Worm (Caenorhabditis elegans) whole organism, L4 larva: ENCODE results near the gene cyp-31A5.

Experiments
- F44E2.7 ChIP-seq: fragments of 200-800 bp; sonication (Bioruptor generic); IDR thresholded peaks from 2 replicates; pipeline ENCODE4 v2.1.2; 2022; ENCODE audit warnings: missing genetic modification characterization, missing compliant biosample characterization
- F49E8.2 ChIP-seq: sonication (generic microtip); optimal IDR thresholded peaks from 2 replicates; lab custom pipeline; 2016; ENCODE audit warnings: missing compliant biosample characterization, mild to moderate bottlenecking, missing genetic modification characterization, borderline replicate concordance
- R02D3.7 ChIP-seq: fragments of 150-350 bp; sonication (generic microtip); optimal IDR thresholded peaks from 3 replicates; lab custom pipeline; 2014; ENCODE audit warnings: missing biosample characterization, missing genetic modification characterization
- T20F7.1 ChIP-seq: fragments of 200-800 bp; sonication (Bioruptor generic); optimal IDR thresholded peaks from 2 replicates; lab custom pipeline; 2018; ENCODE audit warnings: mild to moderate bottlenecking, missing genetic modification characterization, missing compliant biosample characterization
- T26A8.4 ChIP-seq: fragments of 200-800 bp; sonication (Bioruptor generic); IDR thresholded peaks from 2 replicates; pipeline ENCODE4 v1.3.6; 2022; ENCODE audit warnings: missing genetic modification characterization, missing compliant biosample characterization
- Y48G9A.11 ChIP-seq: fragments of 200-800 bp; sonication (Bioruptor generic); IDR thresholded peaks from 2 replicates; pipeline ENCODE4 v1.3.6; 2022; ENCODE audit warnings: missing genetic modification reagents, missing genetic modification characterization, missing compliant biosample characterization
- Y75B8A.6 ChIP-seq: fragments of 200-800 bp; sonication (Bioruptor generic); IDR thresholded peaks from 2 replicates; pipeline ENCODE4 v1.3.6; 2022; ENCODE audit warnings: missing genetic modification reagents, missing genetic modification characterization, missing compliant biosample characterization
- ZK337.2 ChIP-seq: fragments of 200-800 bp; sonication (Bioruptor generic); IDR thresholded peaks from 2 replicates; pipeline ENCODE4 v1.3.6; 2022; ENCODE audit warnings: missing genetic modification reagents, missing genetic modification characterization, missing compliant biosample characterization
- arid-1 ChIP-seq: fragments of 200-800 bp; sonication (Bioruptor generic); conservative IDR thresholded peaks from 2 replicates; pipeline ENCODE4 v1.3.6; 2022; ENCODE audit warnings: missing genetic modification reagents, missing genetic modification characterization, missing compliant biosample characterization
- ceh-44 ChIP-seq: fragments of 200-800 bp; sonication (Bioruptor generic); IDR thresholded peaks from 2 replicates; pipeline ENCODE4 v1.3.6; 2022; ENCODE audit warnings: missing genetic modification reagents, missing genetic modification characterization, missing compliant biosample characterization
- lin-29 ChIP-seq: fragments of 200-800 bp; sonication (Bioruptor generic); IDR thresholded peaks from 2 replicates; pipeline ENCODE4 v1.3.6; 2022; ENCODE audit warnings: missing genetic modification reagents, missing genetic modification characterization, missing compliant biosample characterization
- madf-9 ChIP-seq: fragments of 200-800 bp; sonication (Bioruptor generic); conservative IDR thresholded peaks from 2 replicates; pipeline ENCODE4 v1.3.6; 2022; ENCODE audit warnings: missing genetic modification reagents, missing genetic modification characterization, missing compliant biosample characterization
- nhr-10 ChIP-seq: fragments of 150-350 bp; optimal IDR thresholded peaks from 2 replicates; lab custom pipeline; 2014; ENCODE audit warnings: missing biosample characterization, missing genetic modification characterization
- nhr-11 ChIP-seq: fragments of 150-350 bp; optimal IDR thresholded peaks from 2 replicates; lab custom pipeline; 2014; ENCODE audit warnings: missing biosample characterization, missing genetic modification characterization
- nhr-25 ChIP-seq: sonication (generic microtip); optimal IDR thresholded peaks from 2 replicates; lab custom pipeline; 2017; ENCODE audit warnings: missing genetic modification characterization, mild to moderate bottlenecking, missing compliant biosample characterization, antibody characterized with exemption, moderate library complexity, borderline replicate concordance; ENCODE audit not compliant: insufficient read depth
- nhr-41 ChIP-seq: fragments of 200-800 bp; sonication (Bioruptor generic); IDR thresholded peaks from 2 replicates; pipeline ENCODE4 v1.3.6; 2022; ENCODE audit warnings: missing genetic modification reagents, missing genetic modification characterization, missing compliant biosample characterization
- nhr-76 ChIP-seq: fragments of 150-350 bp; optimal IDR thresholded peaks from 2 replicates; lab custom pipeline; 2014; ENCODE audit warnings: missing biosample characterization, missing genetic modification characterization
- saeg-2 ChIP-seq: fragments of 200-800 bp; sonication (Bioruptor generic); IDR thresholded peaks from 2 replicates; pipeline ENCODE4 v1.3.6; 2022; ENCODE audit warnings: missing genetic modification reagents, missing genetic modification characterization, missing compliant biosample characterization
- snpc-1.2 ChIP-seq: fragments of 200-800 bp; sonication (Bioruptor generic); IDR thresholded peaks from 2 replicates; pipeline ENCODE4 v1.3.6; 2022; ENCODE audit warnings: missing genetic modification reagents, missing genetic modification characterization, missing compliant biosample characterization
- tag-97 ChIP-seq: fragments of 200-800 bp; sonication (Bioruptor generic); IDR thresholded peaks from 2 replicates; pipeline ENCODE4 v1.3.6; 2022; ENCODE audit warnings: missing genetic modification characterization, missing compliant biosample characterization
- tra-1 ChIP-seq: fragments of 200-800 bp; sonication (Bioruptor generic); IDR thresholded peaks from 2 replicates; pipeline ENCODE4 v1.3.6; 2022; ENCODE audit warnings: missing genetic modification reagents, missing genetic modification characterization, missing compliant biosample characterization
- unc-130 ChIP-seq: sonication (generic microtip); optimal IDR thresholded peaks from 2 replicates; lab custom pipeline; 2016; ENCODE audit warnings: missing genetic modification reagents, missing genetic modification characterization, missing compliant biosample characterization
- unc-62 ChIP-seq, 3 experiments: fragments of 150-350 bp in 1 of 3; sonication (generic microtip); optimal IDR thresholded peaks in 2 of 3; peaks in 1 of 3; 1 replicate in 1 of 3; 2 replicates in 2 of 3; lab custom pipeline; 2014 to 2017; ENCODE audit warnings: missing biosample characterization in 3 of 3, missing genetic modification characterization in 3 of 3, missing genetic modification reagents in 3 of 3, missing genotype in 1 of 3
- zfp-3 ChIP-seq: fragments of 200-800 bp; sonication (Bioruptor generic); conservative IDR thresholded peaks from 2 replicates; pipeline ENCODE4 v1.3.6; 2022; ENCODE audit warnings: missing genetic modification reagents, missing genetic modification characterization, missing compliant biosample characterization
- zip-2 ChIP-seq: fragments of 150-350 bp; optimal IDR thresholded peaks from 2 replicates; lab custom pipeline; 2014; ENCODE audit warnings: missing biosample characterization, missing genetic modification characterization
- ztf-11 ChIP-seq: fragments of 150-350 bp; optimal IDR thresholded peaks from 2 replicates; lab custom pipeline; 2014; ENCODE audit warnings: missing biosample characterization, missing genetic modification characterization
- ztf-7 ChIP-seq: fragments of 150-350 bp; optimal IDR thresholded peaks from 2 replicates; lab custom pipeline; 2014; ENCODE audit warnings: missing biosample characterization, missing genetic modification characterization

cyp-31A5 gene

ce11 chrIV:13400456-13401364 is at the start of gene cyp-31A5, which contains the start of gene memi-2:
Gene cyp-31A5, plus strand, starts transcription at chrIV:13401289.
Gene memi-2, minus strand, starts transcription at chrIV:13400506.
- TF ChIP-seq zfp-3 (no peak), unc-130 (peak; percentile 19), unc-62 (GFP tag; optimal IDR thresholded peaks at IDR 0.05 in 1 of 2; lab: Kevin White, UChicago) (peak in 1 of 2 experiments; percentile 41), unc-62 (tag; optimal IDR thresholded peaks at IDR 0.05; lab: Kevin White, UChicago) (no peak)

DNA sequence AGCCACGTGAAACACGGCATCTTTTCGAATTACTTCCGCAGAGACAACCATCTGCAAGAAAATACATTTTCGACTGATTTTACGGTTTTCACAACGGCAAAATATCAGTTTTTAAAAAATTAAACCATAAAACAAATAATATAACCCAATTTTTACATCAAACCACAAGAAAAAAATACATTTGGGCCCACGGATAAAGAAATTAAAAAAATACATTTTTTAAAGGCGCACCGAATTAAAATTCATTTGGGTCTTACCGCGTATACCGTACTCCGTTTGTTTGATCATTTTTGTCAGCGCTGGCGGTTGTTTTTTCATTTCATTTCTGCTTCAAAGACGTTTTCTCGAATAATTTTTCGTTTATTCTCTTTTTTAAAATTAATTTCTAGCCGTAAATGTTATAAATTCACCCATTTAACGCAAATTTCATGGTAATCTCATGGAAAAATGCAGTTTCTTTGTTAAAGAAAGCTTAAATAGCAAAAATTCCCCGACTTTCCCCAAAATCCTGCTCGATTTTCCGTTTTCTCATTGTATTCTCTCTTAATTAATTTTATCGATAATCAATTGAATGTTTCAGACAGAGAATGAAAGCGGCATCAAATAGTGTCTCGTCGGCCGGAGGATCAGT is 47.8 kb upstream of the cyp-31A5 start, which contains the start of the genes rec-8 and mex-5:
rec-8 (minus strand) TSS at position 51 of the 631 bp plus-strand sequence.
mex-5 (plus strand) TSS at position 581 of the 631 bp plus-strand sequence.
- TF ChIP-seq saeg-2 (GFP tag; lab: Robert Waterston, UW) (no peak), Y48G9A.11 (0 out of 2 replicates have a peak, but pooled peaks have one; percentile 8), T20F7.1 (no peak), snpc-1.2 (GFP tag; lab: Robert Waterston, UW) (peak; percentile 69), ztf-11 (tag; lab: Kevin White, UChicago) (no peak), T26A8.4 (GFP tag; lab: Robert Waterston, UW) (no peak), R02D3.7 (tag; lab: Kevin White, UChicago) (no peak), nhr-11 (tag; lab: Kevin White, UChicago) (no peak), ZK337.2 (GFP tag; lab: Robert Waterston, UW) (no peak), F49E8.2 (tag; lab: Kevin White, UChicago) (peak; percentile 22), unc-62 (GFP tag; optimal IDR thresholded peaks at IDR 0.05 in 1 of 2; lab: Kevin White, UChicago) (peak in 1 of 2 experiments; percentile 70), unc-62 (tag; optimal IDR thresholded peaks at IDR 0.05; lab: Kevin White, UChicago) (no peak), arid-1 (no peak), unc-130 (peak; percentile 91)

ce11 chrIV:13354044-13354443 is 47.0 kb upstream of the cyp-31A5 start:
- TF ChIP-seq zip-2 (tag; lab: Kevin White, UChicago): no peak
- TF ChIP-seq nhr-76 (tag; lab: Kevin White, UChicago): no peak
- no peak for TF ChIP-seq ztf-7 (tag; lab: Kevin White, UChicago)
- no peak for TF ChIP-seq F44E2.7 (GFP tag; lab: Robert Waterston, UW)
- no peak for TF ChIP-seq nhr-10 (tag; lab: Kevin White, UChicago)
- TF ChIP-seq F49E8.2 (tag; lab: Kevin White, UChicago): no peak

DNA sequence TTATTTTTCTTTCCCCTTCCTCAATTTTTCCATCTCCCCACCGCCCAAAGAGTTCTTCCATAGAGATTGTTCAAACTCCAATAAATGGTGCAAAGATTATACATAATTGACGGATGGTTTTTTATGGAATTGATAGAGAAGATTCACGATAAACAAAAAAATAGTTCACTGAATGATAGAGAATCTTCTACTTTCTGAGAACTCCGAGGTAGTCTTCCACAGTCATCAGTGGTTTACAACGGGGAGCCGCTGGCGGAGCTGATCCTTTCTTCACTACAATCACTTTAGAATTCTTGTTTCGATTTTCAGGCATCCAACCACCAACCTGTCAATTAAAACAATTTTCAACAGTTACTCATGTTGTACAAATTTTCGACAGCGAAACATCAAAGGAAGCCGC is 45.1 kb upstream of the cyp-31A5 start:
- TF ChIP-seq ztf-11 (tag; lab: Kevin White, UChicago) (no peak), lin-29 (GFP tag; lab: Robert Waterston, UW) (no peak), nhr-25 (tag; lab: Kevin White, UChicago) (no peak), nhr-41 (GFP tag; lab: Robert Waterston, UW) (no peak), madf-9 (GFP tag; lab: Robert Waterston, UW) (no peak), tag-97 (no peak), zfp-3 (no peak), T20F7.1 (no peak), tra-1 (GFP tag; lab: Robert Waterston, UW) (no peak), Y75B8A.6 (GFP tag; lab: Robert Waterston, UW) (no peak)

DNA sequence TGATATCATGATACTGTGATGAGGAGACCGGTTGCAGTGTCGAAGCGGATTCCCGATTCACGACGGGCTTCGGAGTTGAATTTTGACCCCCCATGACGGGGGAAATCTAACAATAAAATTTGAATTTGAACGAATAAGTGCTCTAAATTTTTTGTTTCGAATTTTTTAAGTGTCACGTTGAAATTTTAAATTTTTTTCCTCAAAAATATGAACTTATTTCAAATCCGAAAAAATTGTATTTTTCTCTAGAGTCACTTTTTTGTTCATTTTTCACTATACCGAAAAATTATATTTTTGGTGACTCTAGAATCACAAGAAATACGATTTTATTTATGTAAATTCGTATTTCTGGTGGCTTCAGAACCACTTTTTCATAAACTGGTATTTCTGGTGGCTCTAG is 42.6 kb upstream of the cyp-31A5 start, which contains the start of gene W02A2.8:
W02A2.8 (minus strand) TSS at position 101 of the 400 bp plus-strand sequence.
- TF ChIP-seq ZK337.2 (GFP tag; lab: Robert Waterston, UW) (0 out of 2 replicates have a peak, but pooled peaks have one; percentile 11), tag-97 (no peak), ceh-44 (GFP tag; lab: Robert Waterston, UW) (no peak)
- TF ChIP-seq, all 104 proteins: peak for 1
